Fruit fly (Drosophila melanogaster) whole organism, prepupa: ENCODE data around the gene m.

Source experiments
- Blimp-1 ChIP-seq: fragments of 200-800 bp; sonication (Bioruptor generic); optimal IDR thresholded peaks from 3 replicates; lab custom pipeline; 2017; ENCODE audit warnings: missing biosample characterization, missing genetic modification characterization, mild to moderate bottlenecking, moderate library complexity, missing genetic modification reagents
- CG10631 ChIP-seq: fragments of 200-800 bp; sonication (Bioruptor generic); optimal IDR thresholded peaks from 2 replicates; lab custom pipeline; 2016; ENCODE audit warnings: missing biosample characterization, missing genetic modification characterization
- CG10669 ChIP-seq: fragments of 200-800 bp; sonication (Bioruptor generic); optimal IDR thresholded peaks from 3 replicates; lab custom pipeline; 2018; ENCODE audit warnings: missing biosample characterization, mild to moderate bottlenecking, missing genetic modification characterization, moderate library complexity
- CG11762 ChIP-seq: fragments of 200-800 bp; sonication (Bioruptor generic); optimal IDR thresholded peaks from 3 replicates; lab custom pipeline; 2016; ENCODE audit warnings: missing biosample characterization, missing genetic modification characterization; ENCODE audit not compliant: insufficient read depth
- CG11902 ChIP-seq: fragments of 200-800 bp; sonication (Bioruptor generic); optimal IDR thresholded peaks from 3 replicates; lab custom pipeline; 2016; ENCODE audit warnings: missing biosample characterization, missing genetic modification characterization
- CG15336 ChIP-seq: fragments of 200-800 bp; sonication (Bioruptor generic); IDR thresholded peaks from 2 replicates; pipeline ENCODE4 v1.3.6; 2022; ENCODE audit warnings: missing biosample characterization, missing genetic modification characterization
- CG1621 ChIP-seq: fragments of 200-800 bp; sonication (Bioruptor generic); optimal IDR thresholded peaks from 3 replicates; lab custom pipeline; 2018; ENCODE audit warnings: missing biosample characterization, mild to moderate bottlenecking, missing genetic modification characterization
- CG16779 ChIP-seq: fragments of 200-800 bp; sonication (Bioruptor generic); optimal IDR thresholded peaks from 3 replicates; lab custom pipeline; 2017; ENCODE audit warnings: missing biosample characterization, mild to moderate bottlenecking, missing genetic modification characterization
- CG34406 ChIP-seq: fragments of 200-800 bp; sonication (Bioruptor generic); optimal IDR thresholded peaks from 3 replicates; lab custom pipeline; 2016; ENCODE audit warnings: missing biosample characterization, missing genetic modification characterization
- CG3919 ChIP-seq: fragments of 200-800 bp; sonication (Bioruptor generic); optimal IDR thresholded peaks from 3 replicates; lab custom pipeline; 2016; ENCODE audit warnings: missing biosample characterization, missing genetic modification characterization
- CG6163 ChIP-seq: fragments of 200-800 bp; sonication (Bioruptor generic); IDR thresholded peaks from 3 replicates; pipeline ENCODE4 v1.3.6; 2022; ENCODE audit warnings: missing biosample characterization, missing genetic modification characterization
- CG6792 ChIP-seq: fragments of 200-800 bp; sonication (Bioruptor generic); optimal IDR thresholded peaks from 3 replicates; lab custom pipeline; 2016; ENCODE audit warnings: missing biosample characterization, missing genetic modification characterization
- CG6854 ChIP-seq: fragments of 200-800 bp; sonication (Bioruptor generic); optimal IDR thresholded peaks from 2 replicates; lab custom pipeline; 2017; ENCODE audit warnings: missing biosample characterization, mild to moderate bottlenecking, missing genetic modification characterization
- CG7368 ChIP-seq: fragments of 200-800 bp; sonication (Bioruptor generic); optimal IDR thresholded peaks from 3 replicates; lab custom pipeline; 2016; ENCODE audit warnings: missing biosample characterization, missing genetic modification characterization
- CG8119 ChIP-seq: fragments of 200-800 bp; sonication (Bioruptor generic); IDR thresholded peaks from 3 replicates; pipeline ENCODE4 v1.3.6; 2022; ENCODE audit warnings: missing biosample characterization, missing genetic modification characterization
- CG8319 ChIP-seq: fragments of 200-800 bp; sonication (Bioruptor generic); optimal IDR thresholded peaks from 3 replicates; lab custom pipeline; 2016; ENCODE audit warnings: missing biosample characterization, missing genetic modification characterization
- CG8632 ChIP-seq: fragments of 200-800 bp; sonication (Bioruptor generic); optimal IDR thresholded peaks from 3 replicates; lab custom pipeline; 2016; ENCODE audit warnings: missing biosample characterization, missing genetic modification characterization
- CG9139 ChIP-seq: fragments of 200-800 bp; sonication (Bioruptor generic); optimal IDR thresholded peaks from 3 replicates; lab custom pipeline; 2017; ENCODE audit warnings: missing biosample characterization, mild to moderate bottlenecking, missing genetic modification characterization
- Eip75B ChIP-seq: fragments of 200-800 bp; sonication (Bioruptor generic); optimal IDR thresholded peaks from 3 replicates; lab custom pipeline; 2016; ENCODE audit warnings: missing biosample characterization, missing genetic modification characterization
- Eip78C ChIP-seq: fragments of 200-800 bp; sonication (Bioruptor generic); peaks from one replicate; lab custom pipeline; 2016; ENCODE audit warnings: missing biosample characterization, missing genetic modification characterization
- Eip93F ChIP-seq: fragments of 200-800 bp; sonication (Bioruptor generic); optimal IDR thresholded peaks from 2 replicates; lab custom pipeline; 2016; ENCODE audit warnings: missing biosample characterization, mild to moderate bottlenecking, missing genetic modification characterization
- Ets21C ChIP-seq: fragments of 200-800 bp; sonication (Bioruptor generic); optimal IDR thresholded peaks from 3 replicates; lab custom pipeline; 2016; ENCODE audit warnings: missing biosample characterization, missing genetic modification characterization
- Ets96B ChIP-seq: fragments of 200-800 bp; optimal IDR thresholded peaks from 2 replicates; lab custom pipeline; 2019; ENCODE audit warnings: missing biosample characterization, mild to moderate bottlenecking, missing genetic modification characterization, moderate library complexity
- Gug ChIP-seq: fragments of 200-800 bp; sonication (Bioruptor generic); IDR thresholded peaks from 2 replicates; pipeline ENCODE4 v1.3.6; 2022; ENCODE audit warnings: missing biosample characterization, missing genetic modification characterization
- Hr38 ChIP-seq: sonication (Bioruptor generic); optimal IDR thresholded peaks from 2 replicates; lab custom pipeline; 2016; ENCODE audit warnings: missing biosample characterization, missing genetic modification characterization
- Hr39 ChIP-seq: fragments of 200-800 bp; sonication (Bioruptor generic); optimal IDR thresholded peaks from 2 replicates; lab custom pipeline; 2016; ENCODE audit warnings: missing biosample characterization, missing genetic modification characterization
- Hr4 ChIP-seq: fragments of 200-800 bp; sonication (Bioruptor generic); optimal IDR thresholded peaks from 3 replicates; lab custom pipeline; 2016; ENCODE audit warnings: missing biosample characterization, missing genetic modification characterization
- Lpt ChIP-seq: fragments of 200-800 bp; sonication (Bioruptor generic); optimal IDR thresholded peaks from 3 replicates; lab custom pipeline; 2016; ENCODE audit warnings: missing biosample characterization, missing genetic modification characterization
- Met ChIP-seq: fragments of 200-800 bp; sonication (Bioruptor generic); optimal IDR thresholded peaks from 3 replicates; lab custom pipeline; 2016; ENCODE audit warnings: missing biosample characterization, missing genetic modification characterization
- OdsH ChIP-seq: fragments of 200-800 bp; sonication (Bioruptor generic); optimal IDR thresholded peaks from 3 replicates; lab custom pipeline; 2016; ENCODE audit warnings: missing biosample characterization, missing genetic modification characterization
- Smox ChIP-seq: fragments of 200-800 bp; sonication (Bioruptor generic); optimal IDR thresholded peaks from 3 replicates; lab custom pipeline; 2016; ENCODE audit warnings: missing biosample characterization, missing genetic modification characterization
- Sox102F ChIP-seq: fragments of 200-800 bp; sonication (Bioruptor generic); optimal IDR thresholded peaks from 2 replicates; lab custom pipeline; 2016; ENCODE audit warnings: missing biosample characterization, mild to moderate bottlenecking, missing genetic modification characterization
- Sox14 ChIP-seq: fragments of 200-800 bp; sonication (Bioruptor generic); optimal IDR thresholded peaks from 3 replicates; lab custom pipeline; 2016; ENCODE audit warnings: missing biosample characterization, missing genetic modification characterization
- Sox15 ChIP-seq: fragments of 200-800 bp; sonication (Bioruptor generic); optimal IDR thresholded peaks from 3 replicates; lab custom pipeline; 2016; ENCODE audit warnings: missing biosample characterization, missing genetic modification characterization
- achi ChIP-seq: fragments of 200-800 bp; sonication (Bioruptor generic); optimal IDR thresholded peaks from 3 replicates; lab custom pipeline; 2016; ENCODE audit warnings: missing biosample characterization, missing genetic modification characterization
- acj6 ChIP-seq: fragments of 200-800 bp; sonication (Bioruptor generic); optimal IDR thresholded peaks from 3 replicates; lab custom pipeline; 2016; ENCODE audit warnings: missing biosample characterization, missing genetic modification characterization
- cyc ChIP-seq: fragments of 200-800 bp; sonication (Bioruptor generic); optimal IDR thresholded peaks from 3 replicates; lab custom pipeline; 2016; ENCODE audit warnings: missing biosample characterization, missing genetic modification characterization
- dac ChIP-seq: fragments of 200-800 bp; sonication (Bioruptor generic); optimal IDR thresholded peaks from 2 replicates; lab custom pipeline; 2017; ENCODE audit warnings: missing biosample characterization, mild to moderate bottlenecking, missing genetic modification characterization
- dsx ChIP-seq: fragments of 200-800 bp; optimal IDR thresholded peaks from 3 replicates; lab custom pipeline; 2019; ENCODE audit warnings: missing biosample characterization, mild to moderate bottlenecking, missing genetic modification characterization, moderate library complexity; ENCODE audit not compliant: poor library complexity, severe bottlenecking
- eg ChIP-seq: fragments of 200-800 bp; sonication (Bioruptor generic); IDR thresholded peaks from 3 replicates; pipeline ENCODE4 v1.3.6; 2022; ENCODE audit warnings: missing biosample characterization, missing genetic modification characterization
- esn ChIP-seq: fragments of 200-800 bp; sonication (Bioruptor generic); optimal IDR thresholded peaks from 2 replicates; lab custom pipeline; 2016; ENCODE audit warnings: missing biosample characterization, mild to moderate bottlenecking, missing genetic modification characterization, moderate library complexity
- fd59A ChIP-seq: fragments of 200-800 bp; sonication (Bioruptor generic); optimal IDR thresholded peaks from 2 replicates; lab custom pipeline; 2017; ENCODE audit warnings: missing biosample characterization, mild to moderate bottlenecking, missing genetic modification characterization, missing genetic modification reagents
- fd85E ChIP-seq: fragments of 200-800 bp; sonication (Bioruptor generic); optimal IDR thresholded peaks from 3 replicates; lab custom pipeline; 2016; ENCODE audit warnings: missing biosample characterization, missing genetic modification characterization
- fkh ChIP-seq: fragments of 200-800 bp; sonication (Bioruptor generic); optimal IDR thresholded peaks from 3 replicates; lab custom pipeline; 2017; ENCODE audit warnings: missing biosample characterization, mild to moderate bottlenecking, missing genetic modification characterization, moderate library complexity
- lz ChIP-seq: fragments of 200-800 bp; sonication (Bioruptor generic); optimal IDR thresholded peaks from 3 replicates; lab custom pipeline; 2016; ENCODE audit warnings: missing biosample characterization, missing genetic modification characterization
- pdm3 ChIP-seq: fragments of 200-800 bp; sonication (Bioruptor generic); optimal IDR thresholded peaks from 3 replicates; lab custom pipeline; 2016; ENCODE audit warnings: missing biosample characterization, missing genetic modification characterization
- salr ChIP-seq, 2 experiments: fragments of 200-800 bp; sonication (Bioruptor generic); optimal IDR thresholded peaks; 3 replicates each; lab custom pipeline; 2016 to 2018; ENCODE audit warnings: missing biosample characterization in 2 of 2, missing genetic modification characterization in 2 of 2, mild to moderate bottlenecking in 1 of 2
- svp ChIP-seq: fragments of 200-800 bp; sonication (Bioruptor generic); peaks from one replicate; lab custom pipeline; 2016; ENCODE audit warnings: missing biosample characterization, missing genetic modification characterization
- topi ChIP-seq: fragments of 200-800 bp; sonication (Bioruptor generic); optimal IDR thresholded peaks from 3 replicates; lab custom pipeline; 2016; ENCODE audit warnings: missing biosample characterization, missing genetic modification characterization
- vri ChIP-seq: fragments of 200-800 bp; sonication (Bioruptor generic); optimal IDR thresholded peaks from 3 replicates; lab custom pipeline; 2016; ENCODE audit warnings: missing biosample characterization, mild to moderate bottlenecking, missing genetic modification characterization

Gene m

dm6 chrX:11799931-11800330 lies 45.9 kb downstream of the m start:
- TF ChIP-seq fkh (GFP tag; lab: Kevin White, UChicago) (no peak), Ets21C (GFP tag; lab: Kevin White, UChicago) (no peak), Sox14 (GFP tag; lab: Kevin White, UChicago) (no peak), Eip78C (GFP tag; lab: Kevin White, UChicago) (no peak)

dm6 chrX:11805066-11805766 lies 51.1 kb downstream of the m start:
- no peak for TF ChIP-seq pdm3 (GFP tag; lab: Kevin White, UChicago)
- no peak for TF ChIP-seq Eip75B
- no peak for TF ChIP-seq CG3919 (GFP tag; lab: Kevin White, UChicago)
- no peak for TF ChIP-seq CG6163 (GFP tag; lab: Robert Waterston, UW)
- TF ChIP-seq Lpt (GFP tag; lab: Kevin White, UChicago) = no peak
- no peak for TF ChIP-seq CG6792 (GFP tag; lab: Kevin White, UChicago)
- TF ChIP-seq CG11762 (GFP tag; lab: Kevin White, UChicago) = no peak
- peak; percentile 20 for TF ChIP-seq Met (GFP tag; lab: Kevin White, UChicago)
- no peak for TF ChIP-seq CG15336 (GFP tag; lab: Robert Waterston, UW)
- no peak for TF ChIP-seq Smox (GFP tag; lab: Kevin White, UChicago)
- TF ChIP-seq Hr39 (GFP tag; lab: Kevin White, UChicago) = no peak
- TF ChIP-seq CG10631 (GFP tag; lab: Kevin White, UChicago) = no peak
- no peak for TF ChIP-seq salr (GFP tag; optimal IDR thresholded peaks at IDR 0.05; lab: Kevin White, UChicago)
- no peak for TF ChIP-seq CG8319
- no peak for TF ChIP-seq Ets21C (GFP tag; lab: Kevin White, UChicago)
- no peak for TF ChIP-seq fd85E (GFP tag; lab: Kevin White, UChicago)
- peak; percentile 4 for TF ChIP-seq Sox102F (GFP tag; lab: Kevin White, UChicago)
- no peak for TF ChIP-seq CG8632 (GFP tag; lab: Kevin White, UChicago)
- TF ChIP-seq Sox14 (GFP tag; lab: Kevin White, UChicago) = no peak
- no peak for TF ChIP-seq esn (GFP tag; lab: Kevin White, UChicago)
- TF ChIP-seq Blimp-1 (GFP tag; lab: Kevin White, UChicago) = peak; percentile 28
- no peak for TF ChIP-seq vri (GFP tag; lab: Kevin White, UChicago)
- TF ChIP-seq CG9139 (GFP tag; lab: Kevin White, UChicago) = no peak
- no peak for TF ChIP-seq achi (GFP tag; lab: Kevin White, UChicago)
- TF ChIP-seq CG7368 (GFP tag; lab: Kevin White, UChicago) = no peak
- TF ChIP-seq acj6 (GFP tag; lab: Kevin White, UChicago) = no peak
- TF ChIP-seq Gug (GFP tag; lab: Robert Waterston, UW) = no peak
- no peak for TF ChIP-seq CG11902 (GFP tag; lab: Kevin White, UChicago)
- no peak for TF ChIP-seq Hr38 (GFP tag; lab: Kevin White, UChicago)
- no peak; the same call in 2 of the 3 replicates for TF ChIP-seq CG8119 (GFP tag; lab: Robert Waterston, UW)
- TF ChIP-seq topi (GFP tag; lab: Kevin White, UChicago) = no peak
- no peak for TF ChIP-seq OdsH (GFP tag; lab: Kevin White, UChicago)
- no peak for TF ChIP-seq cyc
- no peak for TF ChIP-seq CG10669
- TF ChIP-seq CG6854 = peak; percentile 76
- TF ChIP-seq Hr4 (GFP tag; lab: Kevin White, UChicago) = no peak
- peak; percentile 19; the same call in 1 of the 3 replicates for TF ChIP-seq eg (GFP tag; lab: Robert Waterston, UW)
- no peak for TF ChIP-seq Ets96B (tag; lab: Kevin White, UChicago)
- TF ChIP-seq fd59A (GFP tag; lab: Kevin White, UChicago) = no peak
- TF ChIP-seq CG16779 (tag; lab: Kevin White, UChicago) = no peak
- TF ChIP-seq Eip93F (GFP tag; lab: Kevin White, UChicago) = no peak
- peak; percentile 1 for TF ChIP-seq dsx (GFP tag; lab: Kevin White, UChicago)
- no peak for TF ChIP-seq Sox15 (GFP tag; lab: Kevin White, UChicago)
- no peak for TF ChIP-seq CG34406
- no peak for TF ChIP-seq svp (GFP tag; lab: Kevin White, UChicago)
- no peak for TF ChIP-seq dac (GFP tag; lab: Kevin White, UChicago)
- TF ChIP-seq CG1621 = peak; percentile 38
- TF ChIP-seq Eip78C (GFP tag; lab: Kevin White, UChicago) = peak; percentile 70
- TF ChIP-seq lz (GFP tag; lab: Kevin White, UChicago) = no peak
